Worm (Caenorhabditis elegans): ENCODE results near the gene F53F4.17.

DNA sequence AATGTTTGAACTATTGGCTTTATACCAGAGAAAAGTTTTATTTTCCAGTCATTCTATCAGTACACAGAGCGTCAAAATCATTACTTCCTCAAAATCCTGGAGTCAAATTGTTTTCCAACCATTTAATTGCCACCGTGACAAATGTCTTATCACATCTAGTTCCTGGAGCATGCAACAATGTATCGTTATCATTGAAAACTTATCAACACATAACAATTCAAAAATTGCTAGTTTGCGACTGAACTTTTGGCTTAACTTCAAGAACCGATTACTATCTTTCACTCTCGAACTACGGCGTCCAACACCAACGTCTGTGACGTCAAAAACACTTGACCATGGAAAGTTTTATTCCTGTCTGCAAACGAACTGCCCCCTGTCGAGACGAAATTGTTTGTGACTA is 50.0 kb downstream of the F53F4.17 start:
- no peak for TF ChIP-seq W03F9.2 (tag; optimal IDR thresholded peaks at IDR 0.05)
- no peak for TF ChIP-seq him-1 (tag; optimal IDR thresholded peaks at IDR 0.05)
- TF ChIP-seq dao-5 (tag; optimal IDR thresholded peaks at IDR 0.05): no peak
